Fruit fly (Drosophila melanogaster): Measurements from ENCODE around the gene CG42494.
A peak's percentile ranks its signal among the peaks of the same experiment; 100 is the strongest.

The CG42494 gene

DNA sequence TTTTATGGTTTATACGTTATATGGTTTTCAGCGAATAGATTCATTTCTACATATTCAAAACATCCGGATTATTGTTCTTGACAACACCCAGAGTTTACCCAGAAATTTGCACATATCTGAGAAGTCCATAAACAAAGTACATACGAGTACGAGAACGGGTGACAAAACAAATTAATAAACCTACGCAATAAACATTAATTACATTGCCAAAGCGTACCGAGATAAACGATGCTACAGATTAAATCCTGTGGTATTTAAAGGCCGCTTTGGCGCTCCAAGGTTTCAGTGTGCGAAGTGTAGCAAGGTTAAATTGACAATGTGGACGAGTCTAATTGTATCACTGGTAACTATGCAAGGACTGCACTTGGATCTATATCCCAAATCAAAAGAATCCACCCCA, 3.1 kb downstream of the CG42494 start, which contains the start of gene CG14957:
Gene CG14957, plus strand, starts transcription at position 301 of the 400 bp plus-strand sequence.
- TF ChIP-seq Jra (GFP tag; optimal IDR thresholded peaks at IDR 0.05) (no peak), Hnf4 (GFP tag; optimal IDR thresholded peaks at IDR 0.05) (peak; percentile 18), br (GFP tag; optimal IDR thresholded peaks at IDR 0.05) (no peak), Hr83 (GFP tag; optimal IDR thresholded peaks at IDR 0.05; ENCODE audit: poor library complexity, severe bottlenecking) (peak; percentile 18), ey (GFP tag; optimal IDR thresholded peaks at IDR 0.05) (no peak), Sp1 (GFP tag; optimal IDR thresholded peaks at IDR 0.05) (peak; percentile 31), rgr (GFP tag; optimal IDR thresholded peaks at IDR 0.05) (no peak), N (GFP tag; optimal IDR thresholded peaks at IDR 0.05) (no peak), sv (GFP tag; optimal IDR thresholded peaks at IDR 0.05) (no peak), lola (GFP tag; optimal IDR thresholded peaks at IDR 0.05) (no peak)

DNA sequence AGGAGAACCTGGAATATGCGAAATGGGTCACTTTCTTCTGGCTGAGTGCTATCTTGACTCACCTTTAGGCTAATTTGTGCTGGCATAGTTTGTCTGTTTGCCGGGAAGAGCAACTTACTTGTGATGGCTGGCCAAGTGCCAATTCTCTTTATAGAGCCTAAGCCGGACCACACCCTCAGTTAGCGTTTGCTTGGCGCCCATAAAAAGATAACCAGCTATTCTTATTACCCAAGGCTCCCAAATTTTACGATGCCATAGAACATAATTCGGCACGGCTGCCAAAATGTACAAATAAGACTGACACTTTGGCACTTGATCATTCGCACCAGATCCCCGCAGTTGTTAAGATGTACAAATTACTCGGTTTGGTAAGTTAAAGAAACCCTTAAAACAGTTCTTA, 5.4 kb downstream of the CG42494 start, which contains the start of the genes CG42525 and CG14958:
Gene CG42525, minus strand, starts transcription at position 101 of the 400 bp plus-strand sequence.
Gene CG14958, plus strand, starts transcription at position 332 of the 400 bp plus-strand sequence.
- TF ChIP-seq Hr78 (GFP tag; optimal IDR thresholded peaks at IDR 0.05) (no peak), psq (GFP tag; optimal IDR thresholded peaks at IDR 0.05) (no peak), Sp1 (GFP tag; optimal IDR thresholded peaks at IDR 0.05) (no peak), Jra (GFP tag; optimal IDR thresholded peaks at IDR 0.05) (no peak), CrebA (GFP tag; optimal IDR thresholded peaks at IDR 0.05; ENCODE audit: borderline replicate concordance) (no peak), Dif (GFP tag; optimal IDR thresholded peaks at IDR 0.05; ENCODE audit: partially characterized antibody) (no peak), Hr83 (GFP tag; optimal IDR thresholded peaks at IDR 0.05; ENCODE audit: poor library complexity, severe bottlenecking) (no peak), br (GFP tag; optimal IDR thresholded peaks at IDR 0.05) (no peak), ey (GFP tag; optimal IDR thresholded peaks at IDR 0.05) (no peak)

DNA sequence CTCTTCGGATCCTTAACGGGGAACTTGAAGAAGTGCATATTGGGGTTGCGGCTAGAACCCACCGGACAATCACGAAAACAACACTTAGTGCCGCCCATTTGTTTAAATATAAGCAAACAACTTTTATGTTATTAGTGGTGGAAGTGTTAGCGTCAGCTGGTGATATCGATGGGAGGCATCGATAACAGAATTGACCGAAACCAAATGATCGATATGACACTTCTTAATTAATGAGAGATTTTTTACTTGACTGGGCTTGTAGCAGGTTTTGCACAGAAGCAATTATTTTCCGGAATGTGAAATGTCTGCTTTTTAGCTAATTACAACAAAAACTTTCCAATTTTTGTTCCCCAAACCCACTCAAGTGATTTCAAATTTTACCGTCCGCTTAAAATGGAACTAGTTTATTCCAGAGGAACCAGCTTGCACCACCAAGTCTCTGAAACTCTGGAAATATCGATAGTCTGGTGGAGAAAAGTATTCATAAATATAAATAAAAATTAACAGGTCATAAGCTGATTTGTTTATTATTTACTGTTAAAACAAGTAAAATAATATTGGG, 8.2 kb downstream of the CG42494 start, which contains the start of gene CG14965:
Gene CG14965, minus strand, starts transcription at position 159 of the 562 bp plus-strand sequence.
- TF ChIP-seq usp (GFP tag; optimal IDR thresholded peaks at IDR 0.05) (no peak), CrebA (GFP tag; optimal IDR thresholded peaks at IDR 0.05; ENCODE audit: borderline replicate concordance) (no peak), Hr83 (GFP tag; optimal IDR thresholded peaks at IDR 0.05; ENCODE audit: poor library complexity, severe bottlenecking) (peak; percentile 76), Jra (GFP tag; optimal IDR thresholded peaks at IDR 0.05) (peak; percentile 8)

DNA sequence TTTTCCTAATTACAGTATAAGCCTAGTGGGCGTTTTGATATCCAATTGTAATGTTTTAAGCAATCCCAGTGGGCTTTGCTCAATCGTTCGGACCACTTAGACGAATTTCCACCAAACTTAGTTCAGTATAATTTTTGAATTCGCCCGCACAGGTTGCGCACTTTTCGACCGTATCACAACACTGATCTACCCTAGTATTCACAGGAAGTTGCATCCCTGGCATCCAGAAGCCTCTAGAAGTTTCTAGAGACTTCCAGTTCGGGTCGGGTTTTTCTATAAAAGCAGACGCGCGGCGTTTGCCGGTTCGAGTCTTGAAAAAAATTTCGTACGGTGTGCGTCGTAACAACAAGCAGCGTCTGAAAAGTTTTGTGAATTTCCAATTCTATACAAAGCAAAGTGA, 8.7 kb downstream of the CG42494 start, which contains the start of gene Hsp83:
Gene Hsp83, plus strand, starts transcription at position 58 of the 400 bp plus-strand sequence.
- TF ChIP-seq br (GFP tag; optimal IDR thresholded peaks at IDR 0.05) (peak; percentile 98), rgr (GFP tag; optimal IDR thresholded peaks at IDR 0.05) (peak; percentile 98), woc (GFP tag; optimal IDR thresholded peaks at IDR 0.05) (peak; percentile 65), GATAd (GFP tag; optimal IDR thresholded peaks at IDR 0.05) (no peak), Hr83 (GFP tag; optimal IDR thresholded peaks at IDR 0.05; ENCODE audit: poor library complexity, severe bottlenecking) (peak; percentile 99), Abd-B (GFP tag; optimal IDR thresholded peaks at IDR 0.05) (no peak), h (GFP tag; optimal IDR thresholded peaks at IDR 0.05) (peak; percentile 96), Rel (GFP tag; optimal IDR thresholded peaks at IDR 0.05) (peak; percentile 81), Rel (tag; optimal IDR thresholded peaks at IDR 0.05) (peak; percentile 88), fru (GFP tag; optimal IDR thresholded peaks at IDR 0.05) (peak; percentile 95), sage (GFP tag; optimal IDR thresholded peaks at IDR 0.05) (peak; percentile 95), foxo (GFP tag; optimal IDR thresholded peaks at IDR 0.05) (peak; percentile 87 to 93), Hnf4 (GFP tag; optimal IDR thresholded peaks at IDR 0.05) (peak; percentile 92), N (GFP tag; optimal IDR thresholded peaks at IDR 0.05) (no peak), CrebA (GFP tag; optimal IDR thresholded peaks at IDR 0.05; ENCODE audit: borderline replicate concordance) (no peak), sv (GFP tag; optimal IDR thresholded peaks at IDR 0.05) (peak; percentile 85), HLH106 (tag; optimal IDR thresholded peaks at IDR 0.05) (peak; percentile 87), Jra (GFP tag; optimal IDR thresholded peaks at IDR 0.05) (peak; percentile 68), Dfd (GFP tag; optimal IDR thresholded peaks at IDR 0.05) (no peak), ey (GFP tag; optimal IDR thresholded peaks at IDR 0.05) (peak; percentile 80), brk (GFP tag; optimal IDR thresholded peaks at IDR 0.05) (peak; percentile 90), dmrt93B (GFP tag; optimal IDR thresholded peaks at IDR 0.05) (peak; percentile 90), dl (GFP tag; optimal IDR thresholded peaks at IDR 0.05; ENCODE audit: insufficient read depth in 1 of 2, partially characterized antibody in 2 of 2) (no peak), Mio (GFP tag; optimal IDR thresholded peaks at IDR 0.05) (peak; percentile 57), Sp1 (GFP tag; optimal IDR thresholded peaks at IDR 0.05) (peak; percentile 98), psq (GFP tag; optimal IDR thresholded peaks at IDR 0.05) (peak; percentile 80), CG32264 (GFP tag; optimal IDR thresholded peaks at IDR 0.05) (peak; percentile 86), CG9705 (GFP tag; optimal IDR thresholded peaks at IDR 0.05) (peak; percentile 94), Dif (GFP tag; optimal IDR thresholded peaks at IDR 0.05; ENCODE audit: partially characterized antibody) (peak; percentile 27), OdsH (GFP tag; optimal IDR thresholded peaks at IDR 0.05) (peak; percentile 94), lola (GFP tag; optimal IDR thresholded peaks at IDR 0.05) (no peak), Myc (optimal IDR thresholded peaks at IDR 0.05) (no peak), dsf (GFP tag; optimal IDR thresholded peaks at IDR 0.05; ENCODE audit: borderline replicate concordance) (peak; percentile 78), usp (GFP tag; optimal IDR thresholded peaks at IDR 0.05) (no peak)

Measured in whole organism, wandering third instar larva.